Fruit fly (Drosophila melanogaster) whole organism, embryonic: Measurements from ENCODE around the gene CG6149.

Source experiments
- Asciz ChIP-seq: fragments of 200-800 bp; sonication (Bioruptor generic); optimal IDR thresholded peaks from 2 replicates; lab custom pipeline; 2017; ENCODE audit warnings: missing biosample characterization, mild to moderate bottlenecking, missing genetic modification characterization, missing genetic modification reagents
- Bdp1 ChIP-seq: fragments of 200-800 bp; sonication (Bioruptor generic); optimal IDR thresholded peaks from 3 replicates; lab custom pipeline; 2016; ENCODE audit warnings: missing biosample characterization, missing genetic modification characterization
- CG10209 ChIP-seq: fragments of 200-800 bp; sonication (Bioruptor generic); optimal IDR thresholded peaks from 3 replicates; lab custom pipeline; 2017; ENCODE audit warnings: missing biosample characterization, mild to moderate bottlenecking, missing genetic modification characterization, missing genetic modification reagents
- CG11504 ChIP-seq: fragments of 200-800 bp; sonication (Bioruptor generic); optimal IDR thresholded peaks from 3 replicates; lab custom pipeline; 2019; ENCODE audit warnings: missing biosample characterization, mild to moderate bottlenecking, missing genetic modification characterization, moderate library complexity
- CG12219 ChIP-seq: fragments of 200-800 bp; sonication (Bioruptor generic); optimal IDR thresholded peaks from 3 replicates; lab custom pipeline; 2018; ENCODE audit warnings: missing biosample characterization, mild to moderate bottlenecking, missing genetic modification characterization
- CG1603 ChIP-seq: fragments of 200-800 bp; sonication (Bioruptor generic); optimal IDR thresholded peaks from 2 replicates; lab custom pipeline; 2019; ENCODE audit warnings: missing biosample characterization, mild to moderate bottlenecking, missing genetic modification characterization, moderate library complexity
- CG1647 ChIP-seq: fragments of 200-800 bp; sonication (Bioruptor generic); optimal IDR thresholded peaks from 3 replicates; lab custom pipeline; 2016; ENCODE audit warnings: missing biosample characterization, missing genetic modification characterization
- CG16863 ChIP-seq: fragments of 200-800 bp; sonication (Bioruptor generic); optimal IDR thresholded peaks from 3 replicates; lab custom pipeline; 2016; ENCODE audit warnings: missing biosample characterization, missing genetic modification characterization
- CG17612 ChIP-seq: fragments of 200-800 bp; sonication (Bioruptor generic); IDR thresholded peaks from 2 replicates; pipeline ENCODE4 v1.3.6; 2022; ENCODE audit warnings: missing biosample characterization, missing genetic modification characterization
- CG1792 ChIP-seq: fragments of 200-800 bp; sonication (Bioruptor generic); optimal IDR thresholded peaks from 2 replicates; lab custom pipeline; 2016; ENCODE audit warnings: missing biosample characterization, missing genetic modification characterization
- CG1832 ChIP-seq: fragments of 200-800 bp; sonication (Bioruptor generic); optimal IDR thresholded peaks from 2 replicates; lab custom pipeline; 2017; ENCODE audit warnings: missing biosample characterization, mild to moderate bottlenecking, missing genetic modification characterization, inconsistent platforms
- CG18619 ChIP-seq: fragments of 200-800 bp; sonication (Bioruptor generic); optimal IDR thresholded peaks from 3 replicates; lab custom pipeline; 2017; ENCODE audit warnings: missing biosample characterization, mild to moderate bottlenecking, missing genetic modification characterization
- CG3065 ChIP-seq: fragments of 200-800 bp; sonication (Bioruptor generic); optimal IDR thresholded peaks from 2 replicates; lab custom pipeline; 2016; ENCODE audit warnings: missing biosample characterization, missing genetic modification characterization
- CG42726 ChIP-seq: fragments of 200-800 bp; sonication (Bioruptor generic); IDR thresholded peaks from 2 replicates; pipeline ENCODE4 v1.3.6; 2022; ENCODE audit warnings: missing biosample characterization, missing genetic modification characterization; ENCODE audit not compliant: partially characterized antibody
- CG4424 ChIP-seq: fragments of 200-800 bp; sonication (Bioruptor generic); optimal IDR thresholded peaks from 3 replicates; lab custom pipeline; 2016; ENCODE audit warnings: missing biosample characterization, missing genetic modification characterization
- CG4707 ChIP-seq: fragments of 200-800 bp; sonication (Bioruptor generic); optimal IDR thresholded peaks from 2 replicates; lab custom pipeline; 2018; ENCODE audit warnings: missing biosample characterization, mild to moderate bottlenecking, missing genetic modification characterization, moderate library complexity
- CG4854 ChIP-seq: fragments of 200-800 bp; sonication (Bioruptor generic); optimal IDR thresholded peaks from 2 replicates; lab custom pipeline; 2016; ENCODE audit warnings: missing biosample characterization, missing genetic modification characterization, inconsistent platforms
- CG8290 ChIP-seq, 3 experiments: fragments of 200-800 bp; sonication (Bioruptor generic); optimal IDR thresholded peaks; 2 replicates each; lab custom pipeline; 2016 to 2019; ENCODE audit warnings: missing biosample characterization in 3 of 3, missing genetic modification characterization in 3 of 3, mild to moderate bottlenecking in 2 of 3, moderate library complexity in 1 of 3
- Drgx ChIP-seq: fragments of 200-800 bp; sonication (Bioruptor generic); IDR thresholded peaks from 2 replicates; pipeline ENCODE4 v1.3.6; 2022; ENCODE audit warnings: missing biosample characterization, missing genetic modification characterization
- E2f2 ChIP-seq: fragments of 200-800 bp; sonication (Bioruptor generic); IDR thresholded peaks from 2 replicates; pipeline ENCODE4 v1.3.6; 2022; ENCODE audit warnings: missing biosample characterization, missing genetic modification characterization
- Elba2 ChIP-seq: fragments of 200-800 bp; sonication (Bioruptor generic); optimal IDR thresholded peaks from 3 replicates; lab custom pipeline; 2016; ENCODE audit warnings: missing biosample characterization, missing genetic modification characterization
- Ets97D ChIP-seq: fragments of 200-800 bp; sonication (Bioruptor generic); optimal IDR thresholded peaks from 3 replicates; lab custom pipeline; 2016; ENCODE audit warnings: missing biosample characterization, missing genetic modification characterization
- H15 ChIP-seq: fragments of 200-800 bp; sonication (Bioruptor generic); IDR thresholded peaks from 3 replicates; pipeline ENCODE4 v1.3.6; 2022; ENCODE audit warnings: missing biosample characterization, missing genetic modification characterization
- MBD-R2 ChIP-seq: fragments of 200-800 bp; sonication (Bioruptor generic); IDR thresholded peaks from 2 replicates; pipeline ENCODE4 v1.3.6; 2022; ENCODE audit warnings: missing biosample characterization, missing genetic modification characterization
- Mad ChIP-seq: fragments of 200-800 bp; sonication (Bioruptor generic); optimal IDR thresholded peaks from 2 replicates; lab custom pipeline; 2016; ENCODE audit warnings: missing biosample characterization, missing genetic modification characterization
- Mrtf ChIP-seq: fragments of 200-800 bp; sonication (Bioruptor generic); IDR thresholded peaks from 3 replicates; pipeline ENCODE4 v1.3.6; 2022; ENCODE audit warnings: missing biosample characterization, missing genetic modification characterization
- NK7.1 ChIP-seq: fragments of 200-800 bp; sonication (Bioruptor generic); optimal IDR thresholded peaks from 3 replicates; lab custom pipeline; 2016; ENCODE audit warnings: missing biosample characterization, missing genetic modification characterization
- Ptx1 ChIP-seq: fragments of 200-800 bp; sonication (Bioruptor generic); IDR thresholded peaks from 2 replicates; pipeline ENCODE4 v1.3.6; 2022; ENCODE audit warnings: missing biosample characterization, missing genetic modification characterization
- Rfx ChIP-seq: fragments of 200-800 bp; sonication (Bioruptor generic); IDR thresholded peaks from 2 replicates; pipeline ENCODE4 v1.3.6; 2022; ENCODE audit warnings: missing biosample characterization, missing genetic modification characterization
- Ssrp ChIP-seq: fragments of 200-800 bp; sonication (Bioruptor generic); optimal IDR thresholded peaks from 2 replicates; lab custom pipeline; 2018; ENCODE audit warnings: missing biosample characterization, mild to moderate bottlenecking, missing genetic modification characterization, moderate library complexity
- YL-1 ChIP-seq: fragments of 200-800 bp; sonication (Bioruptor generic); optimal IDR thresholded peaks from 3 replicates; lab custom pipeline; 2017; ENCODE audit warnings: missing biosample characterization, mild to moderate bottlenecking, missing genetic modification characterization
- bab2 ChIP-seq: fragments of 200-800 bp; sonication (Bioruptor generic); optimal IDR thresholded peaks from 2 replicates; lab custom pipeline; 2016; ENCODE audit warnings: missing biosample characterization, missing genetic modification characterization
- caup ChIP-seq: fragments of 200-800 bp; sonication (Bioruptor generic); optimal IDR thresholded peaks from 3 replicates; lab custom pipeline; 2017; ENCODE audit warnings: missing biosample characterization, mild to moderate bottlenecking, missing genetic modification characterization, moderate library complexity; ENCODE audit not compliant: severe bottlenecking
- chif ChIP-seq, 2 experiments: fragments of 200-800 bp; sonication (Bioruptor generic); optimal IDR thresholded peaks; 3 replicates each; lab custom pipeline; 2016; ENCODE audit warnings: missing biosample characterization in 2 of 2, missing genetic modification characterization in 2 of 2
- chm ChIP-seq: fragments of 200-800 bp; sonication (Bioruptor generic); IDR thresholded peaks from 2 replicates; pipeline ENCODE4 v1.3.6; 2022; ENCODE audit warnings: missing biosample characterization, missing genetic modification characterization
- corto ChIP-seq: fragments of 200-800 bp; sonication (Bioruptor generic); optimal IDR thresholded peaks from 2 replicates; lab custom pipeline; 2016; ENCODE audit warnings: missing biosample characterization, mild to moderate bottlenecking, missing genetic modification characterization, moderate library complexity
- crol ChIP-seq: fragments of 200-800 bp; sonication (Bioruptor generic); IDR thresholded peaks from 2 replicates; pipeline ENCODE4 v1.3.6; 2022; ENCODE audit warnings: missing biosample characterization, missing genetic modification characterization
- dan ChIP-seq: fragments of 200-800 bp; sonication (Bioruptor generic); IDR thresholded peaks from 2 replicates; pipeline ENCODE4 v1.3.6; 2022; ENCODE audit warnings: missing biosample characterization, missing genetic modification characterization
- dimm ChIP-seq: fragments of 200-800 bp; sonication (Bioruptor generic); IDR thresholded peaks from 2 replicates; pipeline ENCODE4 v1.3.6; 2022; ENCODE audit warnings: missing biosample characterization, missing genetic modification characterization
- dpn ChIP-seq, 2 experiments: fragments of 200-800 bp; sonication (Bioruptor generic); optimal IDR thresholded peaks; 3 replicates each; lab custom pipeline; 2016; ENCODE audit warnings: missing biosample characterization in 2 of 2, missing genetic modification characterization in 2 of 2
- en ChIP-seq: fragments of 200-800 bp; sonication (Bioruptor generic); optimal IDR thresholded peaks from 2 replicates; lab custom pipeline; 2016; ENCODE audit warnings: missing biosample characterization, missing genetic modification characterization
- gfzf ChIP-seq: fragments of 200-800 bp; sonication (Bioruptor generic); optimal IDR thresholded peaks from 2 replicates; lab custom pipeline; 2016; ENCODE audit warnings: missing biosample characterization, mild to moderate bottlenecking, missing genetic modification characterization, moderate library complexity
- gt ChIP-seq: fragments of 200-800 bp; sonication (Bioruptor generic); IDR thresholded peaks from 2 replicates; pipeline ENCODE4 v1.3.6; 2022; ENCODE audit warnings: missing biosample characterization, missing genetic modification characterization
- ind ChIP-seq: fragments of 200-800 bp; sonication (Bioruptor generic); optimal IDR thresholded peaks from 3 replicates; lab custom pipeline; 2016; ENCODE audit warnings: missing biosample characterization, missing genetic modification characterization
- nmo ChIP-seq: fragments of 200-800 bp; sonication (Bioruptor generic); optimal IDR thresholded peaks from 2 replicates; lab custom pipeline; 2018; ENCODE audit warnings: missing biosample characterization, mild to moderate bottlenecking, missing genetic modification characterization, moderate library complexity
- sisA ChIP-seq: fragments of 200-800 bp; sonication (Bioruptor generic); IDR thresholded peaks from 2 replicates; pipeline ENCODE4 v1.3.6; 2022; ENCODE audit warnings: missing biosample characterization, missing genetic modification characterization
- sna ChIP-seq: fragments of 200-800 bp; sonication (Bioruptor generic); IDR thresholded peaks from 2 replicates; pipeline ENCODE4 v1.3.6; 2022; ENCODE audit warnings: missing biosample characterization, missing genetic modification characterization; ENCODE audit not compliant: partially characterized antibody
- sob ChIP-seq: fragments of 200-800 bp; sonication (Bioruptor generic); IDR thresholded peaks from 2 replicates; pipeline ENCODE4 v1.3.6; 2022; ENCODE audit warnings: missing biosample characterization, missing genetic modification characterization
- tll ChIP-seq, 2 experiments: fragments of 200-800 bp in 1 of 2; fragments of >200 bp in 1 of 2; sonication (Bioruptor generic) in 1 of 2; optimal IDR thresholded peaks; 2 replicates each; lab custom pipeline; 2017 to 2019; ENCODE audit warnings: missing biosample characterization in 2 of 2, missing genetic modification characterization in 2 of 2, mild to moderate bottlenecking in 1 of 2, moderate library complexity in 1 of 2
- ttk ChIP-seq: fragments of 200-800 bp; sonication (Bioruptor generic); IDR thresholded peaks from 2 replicates; pipeline ENCODE4 v2.1.2; 2022; ENCODE audit warnings: missing biosample characterization, missing genetic modification characterization
- tup ChIP-seq: fragments of 200-800 bp; sonication (Bioruptor generic); optimal IDR thresholded peaks from 2 replicates; lab custom pipeline; 2016; ENCODE audit warnings: missing biosample characterization, mild to moderate bottlenecking, missing genetic modification characterization, moderate library complexity

The CG6149 gene

dm6 chr3L:11403542-11403941 lies 31.7 kb downstream of the CG6149 start (continued):
- TF ChIP-seq nmo (GFP tag; lab: Kevin White, UChicago), result peak; percentile 60
- no peak for TF ChIP-seq sna (GFP tag; lab: Robert Waterston, UW)
- no peak for TF ChIP-seq gfzf
- TF ChIP-seq CG4854 (GFP tag; lab: Kevin White, UChicago), result no peak
- TF ChIP-seq corto (GFP tag; lab: Kevin White, UChicago), result no peak
- no peak for TF ChIP-seq H15 (GFP tag; lab: Robert Waterston, UW)
- TF ChIP-seq CG4424 (GFP tag; lab: Kevin White, UChicago), result peak; percentile 32
- TF ChIP-seq dan (GFP tag; lab: Robert Waterston, UW), result no peak
- peak; percentile 68 for TF ChIP-seq CG11504 (tag; lab: Kevin White, UChicago)
- TF ChIP-seq caup (GFP tag; lab: Kevin White, UChicago), result peak; percentile 13
- peak; percentile 27 for TF ChIP-seq CG1792
- TF ChIP-seq CG4707, result peak; percentile 29
- peak; percentile 55 for TF ChIP-seq CG16863 (GFP tag; lab: Kevin White, UChicago)
- no peak for TF ChIP-seq CG17612 (GFP tag; lab: Robert Waterston, UW)
- TF ChIP-seq Bdp1 (GFP tag; lab: Kevin White, UChicago), result peak; percentile 53
- no peak for TF ChIP-seq CG1832 (GFP tag; lab: Kevin White, UChicago)
- no peak for TF ChIP-seq tll (GFP tag; optimal IDR thresholded peaks at IDR 0.05; lab: Kevin White, UChicago)
- TF ChIP-seq tup (GFP tag; lab: Kevin White, UChicago), result no peak
- peak; percentile 71 for TF ChIP-seq ttk
- TF ChIP-seq CG18619 (GFP tag; lab: Kevin White, UChicago), result peak; percentile 55
- peak; percentile 60 for TF ChIP-seq sob
- peak in 1 of 2 experiments; percentile 47 for TF ChIP-seq chif (GFP tag; optimal IDR thresholded peaks at IDR 0.05; lab: Kevin White, UChicago)
- peak; percentile 66 for TF ChIP-seq bab2
- no peak for TF ChIP-seq CG3065 (GFP tag; lab: Kevin White, UChicago)
- TF ChIP-seq dpn (GFP tag; optimal IDR thresholded peaks at IDR 0.05; lab: Kevin White, UChicago), result peak; percentile 32 to 41
- TF ChIP-seq sisA (GFP tag; lab: Robert Waterston, UW), result peak; percentile 67
- TF ChIP-seq NK7.1 (GFP tag; lab: Kevin White, UChicago), result peak; percentile 18
- 0 out of 3 replicates have a peak, but pooled peaks have one; percentile 30 for TF ChIP-seq Mrtf (GFP tag; lab: Robert Waterston, UW)
- TF ChIP-seq Ptx1, result peak; percentile 71
- TF ChIP-seq Ssrp (tag; lab: Kevin White, UChicago), result peak; percentile 49
- no peak for TF ChIP-seq Elba2 (GFP tag; lab: Kevin White, UChicago)
- TF ChIP-seq CG1647, result peak; percentile 29
- peak; percentile 74 for TF ChIP-seq CG1603 (tag; lab: Kevin White, UChicago)
- TF ChIP-seq en (GFP tag; lab: Kevin White, UChicago), result no peak
- peak; percentile 25 for TF ChIP-seq CG12219
- no peak for TF ChIP-seq YL-1
- peak; percentile 40; the same call in 1 of the 2 replicates for TF ChIP-seq E2f2 (GFP tag; lab: Robert Waterston, UW)
- peak; percentile 43 for TF ChIP-seq ind
- TF ChIP-seq Rfx (GFP tag; lab: Robert Waterston, UW), result peak; percentile 42; the same call in 1 of the 2 replicates
- no peak for TF ChIP-seq crol (GFP tag; lab: Robert Waterston, UW)
- peak; percentile 55 for TF ChIP-seq Mad (GFP tag; lab: Kevin White, UChicago)
- no peak for TF ChIP-seq CG8290 (GFP tag; optimal IDR thresholded peaks at IDR 0.05; lab: Kevin White, UChicago)
- peak in 1 of 2 experiments; percentile 69 for TF ChIP-seq CG8290 (tag; optimal IDR thresholded peaks at IDR 0.05; lab: Kevin White, UChicago)
- TF ChIP-seq Ets97D (GFP tag; lab: Kevin White, UChicago), result no peak
- no peak for TF ChIP-seq MBD-R2 (GFP tag; lab: Robert Waterston, UW)
- no peak for TF ChIP-seq CG42726 (GFP tag; lab: Robert Waterston, UW)
- TF ChIP-seq Asciz, result peak; percentile 21
- peak; percentile 50; the same call in 1 of the 2 replicates for TF ChIP-seq gt (GFP tag; lab: Robert Waterston, UW)
- no peak for TF ChIP-seq Drgx
- no peak for TF ChIP-seq dimm (GFP tag; lab: Robert Waterston, UW)
- no peak for TF ChIP-seq chm
- TF ChIP-seq CG10209 (GFP tag; lab: Kevin White, UChicago), result peak; percentile 58
